Fruit fly (Drosophila melanogaster) whole organism, embryonic: ENCODE data around the gene CG9706.

ENCODE experiments used
- CG10274 ChIP-seq: fragments of 200-800 bp; sonication (Bioruptor generic); optimal IDR thresholded peaks from 3 replicates; lab custom pipeline; 2017; ENCODE audit warnings: missing biosample characterization, mild to moderate bottlenecking, missing genetic modification characterization
- CG11695 ChIP-seq: fragments of 200-800 bp; sonication (Bioruptor generic); IDR thresholded peaks from 3 replicates; pipeline ENCODE4 v1.3.6; 2022; ENCODE audit warnings: missing biosample characterization, missing genetic modification characterization
- CG12236 ChIP-seq: fragments of 200-800 bp; sonication (Bioruptor generic); optimal IDR thresholded peaks from 2 replicates; lab custom pipeline; 2016; ENCODE audit warnings: missing biosample characterization, missing genetic modification characterization
- CG12299 ChIP-seq: fragments of 200-800 bp; sonication (Bioruptor generic); optimal IDR thresholded peaks from 2 replicates; lab custom pipeline; 2018; ENCODE audit warnings: missing biosample characterization, mild to moderate bottlenecking, missing genetic modification characterization
- CG13123 ChIP-seq: fragments of 200-800 bp; sonication (Bioruptor generic); optimal IDR thresholded peaks from 2 replicates; lab custom pipeline; 2016; ENCODE audit warnings: missing biosample characterization, missing genetic modification characterization
- CG16815 ChIP-seq: fragments of 200-800 bp; sonication (Bioruptor generic); optimal IDR thresholded peaks from 3 replicates; lab custom pipeline; 2017; ENCODE audit warnings: missing biosample characterization, mild to moderate bottlenecking, missing genetic modification characterization
- CG17328 ChIP-seq: fragments of 200-800 bp; sonication (Bioruptor generic); IDR thresholded peaks from 2 replicates; pipeline ENCODE4 v1.3.6; 2022; ENCODE audit warnings: missing biosample characterization, missing genetic modification characterization
- CG17912 ChIP-seq: fragments of 200-800 bp; sonication (Bioruptor generic); optimal IDR thresholded peaks from 2 replicates; lab custom pipeline; 2018; ENCODE audit warnings: missing biosample characterization, mild to moderate bottlenecking, missing genetic modification characterization
- CG31365 ChIP-seq: fragments of 200-800 bp; sonication (Bioruptor generic); optimal IDR thresholded peaks from 2 replicates; lab custom pipeline; 2018; ENCODE audit warnings: missing biosample characterization, mild to moderate bottlenecking, missing genetic modification characterization
- CG3407 ChIP-seq: fragments of 200-800 bp; sonication (Bioruptor generic); optimal IDR thresholded peaks from 2 replicates; lab custom pipeline; 2018; ENCODE audit warnings: missing biosample characterization, mild to moderate bottlenecking, missing genetic modification characterization
- CG42726 ChIP-seq: fragments of 200-800 bp; sonication (Bioruptor generic); IDR thresholded peaks from 2 replicates; pipeline ENCODE4 v1.3.6; 2022; ENCODE audit warnings: missing biosample characterization, missing genetic modification characterization; ENCODE audit not compliant: partially characterized antibody
- CG6254 ChIP-seq: fragments of 200-800 bp; sonication (Bioruptor generic); optimal IDR thresholded peaks from 3 replicates; lab custom pipeline; 2017; ENCODE audit warnings: mild to moderate bottlenecking, missing biosample characterization, missing genetic modification reagents, missing genetic modification characterization
- CG6791 ChIP-seq: fragments of 200-800 bp; sonication (Bioruptor generic); IDR thresholded peaks from 3 replicates; pipeline ENCODE4 v1.3.6; 2022; ENCODE audit warnings: missing biosample characterization, missing genetic modification characterization; ENCODE audit not compliant: partially characterized antibody
- CG9817 ChIP-seq: fragments of 200-800 bp; sonication (Bioruptor generic); optimal IDR thresholded peaks from 2 replicates; lab custom pipeline; 2018; ENCODE audit warnings: missing biosample characterization, mild to moderate bottlenecking, missing genetic modification characterization, moderate library complexity
- Camta ChIP-seq: fragments of 200-800 bp; sonication (Bioruptor generic); optimal IDR thresholded peaks from 2 replicates; lab custom pipeline; 2016; ENCODE audit warnings: missing biosample characterization, missing genetic modification characterization
- Dad ChIP-seq: fragments of 200-800 bp; sonication (Bioruptor generic); optimal IDR thresholded peaks from 3 replicates; lab custom pipeline; 2016; ENCODE audit warnings: missing biosample characterization, missing genetic modification characterization
- Doc2 ChIP-seq: fragments of 200-800 bp; sonication (Bioruptor generic); IDR thresholded peaks from 2 replicates; pipeline ENCODE4 v1.3.6; 2022; ENCODE audit warnings: missing biosample characterization, missing genetic modification characterization
- Ets65A ChIP-seq: fragments of 200-800 bp; sonication (Bioruptor generic); peaks from one replicate; lab custom pipeline; 2016; ENCODE audit warnings: missing biosample characterization, missing genetic modification characterization
- Fer2 ChIP-seq: fragments of 200-800 bp; sonication (Bioruptor generic); optimal IDR thresholded peaks from 2 replicates; lab custom pipeline; 2018; ENCODE audit warnings: missing biosample characterization, mild to moderate bottlenecking, missing genetic modification characterization, moderate library complexity
- HHEX ChIP-seq: fragments of 200-800 bp; sonication (Bioruptor generic); optimal IDR thresholded peaks from 3 replicates; lab custom pipeline; 2017; ENCODE audit warnings: missing biosample characterization, mild to moderate bottlenecking, missing genetic modification characterization, missing genetic modification reagents
- HmgZ ChIP-seq: fragments of 200-800 bp; sonication (Bioruptor generic); optimal IDR thresholded peaks from 2 replicates; lab custom pipeline; 2018; ENCODE audit warnings: missing biosample characterization, mild to moderate bottlenecking, missing genetic modification characterization
- Lhr ChIP-seq: fragments of 200-800 bp; sonication (Bioruptor generic); optimal IDR thresholded peaks from 3 replicates; lab custom pipeline; 2017; ENCODE audit warnings: mild to moderate bottlenecking, missing biosample characterization, missing genetic modification reagents, missing genetic modification characterization
- Lim3 ChIP-seq: fragments of 200-800 bp; sonication (Bioruptor generic); IDR thresholded peaks from 2 replicates; pipeline ENCODE4 v1.3.6; 2022; ENCODE audit warnings: missing biosample characterization, missing genetic modification characterization
- Max ChIP-seq: fragments of 200-800 bp; sonication (Bioruptor generic); optimal IDR thresholded peaks from 2 replicates; lab custom pipeline; 2016; ENCODE audit warnings: missing biosample characterization, mild to moderate bottlenecking, missing genetic modification characterization
- Med ChIP-seq: fragments of 200-800 bp; sonication (Bioruptor generic); peaks from one replicate; lab custom pipeline; 2016; ENCODE audit warnings: missing biosample characterization, missing genetic modification characterization, mild to moderate bottlenecking, inconsistent platforms, moderate library complexity
- PHDP ChIP-seq: fragments of 200-800 bp; sonication (Bioruptor generic); optimal IDR thresholded peaks from 3 replicates; lab custom pipeline; 2018; ENCODE audit warnings: missing biosample characterization, mild to moderate bottlenecking, missing genetic modification characterization, moderate library complexity
- Scr ChIP-seq: fragments of 200-800 bp; sonication (Bioruptor generic); IDR thresholded peaks from 2 replicates; pipeline ENCODE4 v1.3.6; 2022; ENCODE audit warnings: missing biosample characterization, missing genetic modification characterization; ENCODE audit not compliant: partially characterized antibody
- TFAM ChIP-seq: fragments of 200-800 bp; sonication (Bioruptor generic); optimal IDR thresholded peaks from 2 replicates; lab custom pipeline; 2017; ENCODE audit warnings: missing biosample characterization, missing genetic modification characterization, inconsistent platforms
- bsh ChIP-seq, 2 experiments: fragments of 200-800 bp; sonication (Bioruptor generic); optimal IDR thresholded peaks; 2 replicates each; lab custom pipeline; 2017 to 2018; ENCODE audit warnings: mild to moderate bottlenecking in 2 of 2, missing biosample characterization in 2 of 2, missing genetic modification characterization in 2 of 2, moderate library complexity in 1 of 2
- chn ChIP-seq: fragments of 200-800 bp; sonication (Bioruptor generic); optimal IDR thresholded peaks from 2 replicates; lab custom pipeline; 2016; ENCODE audit warnings: missing biosample characterization, missing genetic modification characterization
- corto ChIP-seq: fragments of 200-800 bp; sonication (Bioruptor generic); optimal IDR thresholded peaks from 2 replicates; lab custom pipeline; 2016; ENCODE audit warnings: missing biosample characterization, mild to moderate bottlenecking, missing genetic modification characterization, moderate library complexity
- da ChIP-seq: fragments of 200-800 bp; sonication (Bioruptor generic); optimal IDR thresholded peaks from 2 replicates; lab custom pipeline; 2016; ENCODE audit warnings: missing biosample characterization, missing genetic modification characterization
- dati ChIP-seq: fragments of 200-800 bp; sonication (Bioruptor generic); IDR thresholded peaks from 2 replicates; pipeline ENCODE4 v1.3.6; 2022; ENCODE audit warnings: missing biosample characterization, missing genetic modification characterization
- ewg ChIP-seq: fragments of 200-800 bp; sonication (Bioruptor generic); optimal IDR thresholded peaks from 3 replicates; lab custom pipeline; 2017; ENCODE audit warnings: mild to moderate bottlenecking, missing biosample characterization, missing genetic modification reagents, missing genetic modification characterization
- gsb ChIP-seq: fragments of 200-800 bp; sonication (Bioruptor generic); IDR thresholded peaks from 2 replicates; pipeline ENCODE4 v1.3.6; 2022; ENCODE audit warnings: missing biosample characterization, missing genetic modification characterization
- h ChIP-seq: fragments of >200 bp; optimal IDR thresholded peaks from 2 replicates; lab custom pipeline; 2017
- hb ChIP-seq: fragments of 200-800 bp; sonication (Bioruptor generic); IDR thresholded peaks from 3 replicates; pipeline ENCODE4 v1.3.6; 2022; ENCODE audit warnings: missing biosample characterization, missing genetic modification characterization; ENCODE audit not compliant: partially characterized antibody
- hkb ChIP-seq, 2 experiments: fragments of 200-800 bp in 1 of 2; fragments of >200 bp in 1 of 2; sonication (Bioruptor generic) in 1 of 2; IDR thresholded peaks in 1 of 2; optimal IDR thresholded peaks in 1 of 2; 2 replicates each; pipeline versions ENCODE4 v1.3.6 to Lab custom; 2017 to 2022; ENCODE audit warnings: missing biosample characterization in 1 of 2, missing genetic modification characterization in 1 of 2
- jing ChIP-seq: fragments of 200-800 bp; sonication (Bioruptor generic); optimal IDR thresholded peaks from 2 replicates; lab custom pipeline; 2018; ENCODE audit warnings: missing biosample characterization, mild to moderate bottlenecking, missing genetic modification characterization
- maf-S ChIP-seq: fragments of 200-800 bp; sonication (Bioruptor generic); optimal IDR thresholded peaks from 2 replicates; lab custom pipeline; 2016; ENCODE audit warnings: missing biosample characterization, missing genetic modification characterization
- nerfin-1 ChIP-seq: fragments of 200-800 bp; sonication (Bioruptor generic); optimal IDR thresholded peaks from 3 replicates; lab custom pipeline; 2019; ENCODE audit warnings: missing biosample characterization, mild to moderate bottlenecking, missing genetic modification characterization, moderate library complexity
- pan ChIP-seq, 4 experiments: fragments of >200 bp in 3 of 4; fragments of 200-800 bp in 1 of 4; sonication (Bioruptor generic) in 1 of 4; optimal IDR thresholded peaks in 3 of 4; IDR thresholded peaks in 1 of 4; 2 replicates each; pipeline versions ENCODE4 v1.3.6 to Lab custom; 2017 to 2022; ENCODE audit warnings: missing biosample characterization in 2 of 4, missing genetic modification characterization in 2 of 4, mixed read lengths in 1 of 4
- pros ChIP-seq: fragments of 200-800 bp; sonication (Bioruptor generic); optimal IDR thresholded peaks from 3 replicates; lab custom pipeline; 2019; ENCODE audit warnings: missing biosample characterization, mild to moderate bottlenecking, missing genetic modification characterization, moderate library complexity
- ranshi ChIP-seq: fragments of 200-800 bp; sonication (Bioruptor generic); IDR thresholded peaks from 2 replicates; pipeline ENCODE4 v1.3.6; 2022; ENCODE audit warnings: missing biosample characterization, missing genetic modification characterization
- slp2 ChIP-seq: fragments of 200-800 bp; sonication (Bioruptor generic); optimal IDR thresholded peaks from 2 replicates; lab custom pipeline; 2016; ENCODE audit warnings: missing biosample characterization, missing genetic modification characterization
- ttk ChIP-seq: fragments of 200-800 bp; sonication (Bioruptor generic); IDR thresholded peaks from 2 replicates; pipeline ENCODE4 v2.1.2; 2022; ENCODE audit warnings: missing biosample characterization, missing genetic modification characterization
- unc-4 ChIP-seq: fragments of 200-800 bp; sonication (Bioruptor generic); IDR thresholded peaks from 2 replicates; pipeline ENCODE4 v1.3.6; 2022; ENCODE audit warnings: missing biosample characterization, missing genetic modification characterization; ENCODE audit not compliant: partially characterized antibody
- unpg ChIP-seq: fragments of 200-800 bp; sonication (Bioruptor generic); optimal IDR thresholded peaks from 3 replicates; lab custom pipeline; 2018; ENCODE audit warnings: missing biosample characterization, mild to moderate bottlenecking, missing genetic modification characterization, moderate library complexity
- usp ChIP-seq: fragments of >200 bp; optimal IDR thresholded peaks from 2 replicates; lab custom pipeline; 2017; ENCODE audit warnings: missing biosample characterization, missing genetic modification characterization
- vfl ChIP-seq: fragments of 200-800 bp; sonication (Bioruptor generic); optimal IDR thresholded peaks from 2 replicates; lab custom pipeline; 2016; ENCODE audit warnings: missing biosample characterization, missing genetic modification characterization

Gene CG9706

dm6 chr3L:16769866-16770265 is 12.9 kb upstream of the CG9706 start (continued):
- TF ChIP-seq Fer2 (no peak), Doc2 (GFP tag; lab: Robert Waterston, UW) (no peak), CG9817 (tag; lab: Kevin White, UChicago) (no peak), h (lab: Kevin White, UChicago) (peak; percentile 42), vfl (GFP tag; lab: Kevin White, UChicago) (no peak), HmgZ (tag; lab: Kevin White, UChicago) (no peak), CG42726 (GFP tag; lab: Robert Waterston, UW) (no peak), unpg (no peak), Lim3 (no peak), Med (GFP tag; lab: Kevin White, UChicago) (peak; percentile 87), ewg (no peak), maf-S (no peak), nerfin-1 (tag; lab: Kevin White, UChicago) (peak; percentile 60), TFAM (GFP tag; lab: Kevin White, UChicago) (peak; percentile 40), CG17328 (GFP tag; lab: Robert Waterston, UW) (peak; percentile 45), hb (GFP tag; lab: Robert Waterston, UW) (0 out of 3 replicates have a peak, but pooled peaks have one; percentile 24), Lhr (GFP tag; lab: Kevin White, UChicago) (peak; percentile 10), chn (peak; percentile 31), gsb (GFP tag; lab: Robert Waterston, UW) (no peak), CG11695 (no peak), CG13123 (GFP tag; lab: Kevin White, UChicago) (no peak), CG12299 (no peak), CG12236 (GFP tag; lab: Kevin White, UChicago) (no peak), Ets65A (peak; percentile 81), CG6254 (GFP tag; lab: Kevin White, UChicago) (peak; percentile 66), pan (optimal IDR thresholded peaks at IDR 0.05; lab: Kevin White, UChicago) (no peak), pan (GFP tag; optimal IDR thresholded peaks at IDR 0.05 in 1 of 2, IDR thresholded peaks at IDR 0.05 in 1 of 2) (no peak), CG16815 (GFP tag; lab: Kevin White, UChicago) (no peak), slp2 (GFP tag; lab: Kevin White, UChicago) (no peak), CG17912 (no peak), corto (GFP tag; lab: Kevin White, UChicago) (no peak), ranshi (GFP tag; lab: Robert Waterston, UW) (no peak), ttk (no peak), da (peak; percentile 12), dati (GFP tag; lab: Robert Waterston, UW) (no peak), Camta (no peak), Scr (GFP tag; lab: Robert Waterston, UW) (no peak), CG3407 (GFP tag; lab: Kevin White, UChicago) (no peak), CG10274 (GFP tag; lab: Kevin White, UChicago) (no peak), usp (no peak), HHEX (GFP tag; lab: Kevin White, UChicago) (no peak), unc-4 (GFP tag; lab: Robert Waterston, UW) (no peak), pros (peak; percentile 59), hkb (optimal IDR thresholded peaks at IDR 0.05; lab: Kevin White, UChicago) (no peak), hkb (GFP tag; IDR thresholded peaks at IDR 0.05; lab: Robert Waterston, UW) (peak; percentile 29; the same call in 1 of the 2 replicates), Max (GFP tag; lab: Kevin White, UChicago) (no peak), bsh (GFP tag; optimal IDR thresholded peaks at IDR 0.05; lab: Kevin White, UChicago) (peak in 1 of 2 experiments; percentile 11), CG31365 (tag; lab: Kevin White, UChicago) (no peak), jing (GFP tag; lab: Kevin White, UChicago) (no peak), Dad (GFP tag; lab: Kevin White, UChicago) (no peak), CG6791 (GFP tag; lab: Robert Waterston, UW) (peak; percentile 42; the same call in 1 of the 3 replicates), PHDP (tag; lab: Kevin White, UChicago) (no peak)
